Fruit fly (Drosophila melanogaster): ENCODE results near the gene eIF3a.

The eIF3a gene

DNA sequence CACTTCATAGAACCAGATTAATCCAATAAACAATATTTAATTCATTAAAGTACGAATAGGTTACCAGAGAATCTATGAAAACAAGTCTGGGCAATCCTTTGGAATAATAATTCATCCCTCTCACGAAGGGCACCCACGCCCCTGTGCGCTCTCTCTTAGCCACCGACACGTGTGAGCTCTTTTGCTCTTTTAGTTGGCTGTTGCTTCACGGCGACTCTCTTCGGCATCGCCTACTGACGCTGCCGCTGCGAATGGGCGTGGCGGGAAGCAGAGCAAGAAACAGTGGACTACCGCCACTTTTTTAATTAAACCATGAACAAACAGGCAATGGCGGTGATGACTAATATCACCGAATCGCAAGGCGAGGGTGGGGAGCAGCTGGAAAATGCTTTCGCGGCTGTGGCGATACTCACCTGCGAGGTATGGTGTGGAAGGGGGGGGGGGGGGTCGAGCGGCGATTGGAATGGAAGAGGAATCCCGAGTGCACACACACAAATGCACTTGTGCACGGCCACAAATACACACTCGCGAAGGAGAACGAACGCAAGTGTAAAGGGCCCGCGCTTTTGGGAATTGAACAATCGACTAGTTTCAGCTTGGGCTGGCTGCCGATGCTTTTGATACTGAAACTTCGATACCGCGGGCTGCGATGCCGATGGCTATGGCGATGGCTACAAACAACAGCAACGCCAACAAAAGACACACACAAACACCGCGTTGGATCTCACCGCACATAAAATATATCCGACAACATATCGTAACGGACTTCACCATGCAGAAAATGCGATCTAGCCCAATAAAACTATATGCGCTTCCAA is 44.7 kb upstream of the eIF3a start (continued):
- TF ChIP-seq lbe (GFP tag; optimal IDR thresholded peaks at IDR 0.05) = peak; percentile 83
- TF ChIP-seq Lim3 (GFP tag; IDR thresholded peaks at IDR 0.05) = 0 out of 2 replicates have a peak, but pooled peaks have one; percentile 12
- TF ChIP-seq Sox102F (GFP tag; optimal IDR thresholded peaks at IDR 0.05) = peak; percentile 85
- TF ChIP-seq fd102C (GFP tag; optimal IDR thresholded peaks at IDR 0.05) = no peak
- peak; percentile 65 for TF ChIP-seq E2f2 (GFP tag; IDR thresholded peaks at IDR 0.05)
- peak; percentile 39 for TF ChIP-seq CG34376 (GFP tag; optimal IDR thresholded peaks at IDR 0.05)
- peak; percentile 52; the same call in 1 of the 2 replicates for TF ChIP-seq peb (GFP tag; IDR thresholded peaks at IDR 0.05)
- peak; percentile 85 for TF ChIP-seq CG6813 (GFP tag; optimal IDR thresholded peaks at IDR 0.05)
- peak; percentile 89 for TF ChIP-seq CG15269 (tag; optimal IDR thresholded peaks at IDR 0.05)
- peak; percentile 42 for TF ChIP-seq gsb-n (tag; optimal IDR thresholded peaks at IDR 0.05)
- TF ChIP-seq Ptx1 (GFP tag; IDR thresholded peaks at IDR 0.05) = peak; percentile 88
- TF ChIP-seq ap (GFP tag; IDR thresholded peaks at IDR 0.05) = peak; percentile 84
- peak; percentile 94 for TF ChIP-seq lab (GFP tag; optimal IDR thresholded peaks at IDR 0.05)
- peak; percentile 81 for TF ChIP-seq tup (GFP tag; optimal IDR thresholded peaks at IDR 0.05)
- TF ChIP-seq eyg (GFP tag; optimal IDR thresholded peaks at IDR 0.05) = peak; percentile 89
- TF ChIP-seq Sin3A (optimal IDR thresholded peaks at IDR 0.05) = no peak
- TF ChIP-seq Hr39 (optimal IDR thresholded peaks at IDR 0.05) = no peak
- TF ChIP-seq HmgD (GFP tag; optimal IDR thresholded peaks at IDR 0.05) = peak; percentile 27
- TF ChIP-seq CG3281 (GFP tag; optimal IDR thresholded peaks at IDR 0.05) = peak; percentile 87
- peak; percentile 91 for TF ChIP-seq gem (tag; optimal IDR thresholded peaks at IDR 0.05)

DNA sequence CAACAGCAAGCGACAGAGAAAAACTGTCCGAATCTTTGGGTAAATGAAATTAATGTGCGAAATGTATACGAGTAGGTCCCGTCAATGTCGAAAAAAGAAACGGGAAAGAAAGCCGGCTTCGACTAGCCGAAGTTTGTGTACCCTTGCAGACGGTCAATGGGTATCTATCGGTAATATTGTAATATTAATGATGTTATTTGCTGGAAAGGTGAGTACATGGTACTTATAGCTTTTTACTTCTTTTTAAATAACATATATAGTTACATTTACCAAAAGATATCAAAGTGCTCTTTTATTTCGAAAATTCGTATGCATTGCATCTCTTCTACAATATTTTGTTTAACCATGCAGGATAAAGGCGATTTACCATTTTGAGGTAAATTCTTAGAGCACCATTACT is 42.3 kb upstream of the eIF3a start:
- no peak for TF ChIP-seq Drgx (GFP tag; IDR thresholded peaks at IDR 0.05)
- TF ChIP-seq D19A (tag; optimal IDR thresholded peaks at IDR 0.05) = peak; percentile 78
- TF ChIP-seq sens (GFP tag) = peak; percentile 69

DNA sequence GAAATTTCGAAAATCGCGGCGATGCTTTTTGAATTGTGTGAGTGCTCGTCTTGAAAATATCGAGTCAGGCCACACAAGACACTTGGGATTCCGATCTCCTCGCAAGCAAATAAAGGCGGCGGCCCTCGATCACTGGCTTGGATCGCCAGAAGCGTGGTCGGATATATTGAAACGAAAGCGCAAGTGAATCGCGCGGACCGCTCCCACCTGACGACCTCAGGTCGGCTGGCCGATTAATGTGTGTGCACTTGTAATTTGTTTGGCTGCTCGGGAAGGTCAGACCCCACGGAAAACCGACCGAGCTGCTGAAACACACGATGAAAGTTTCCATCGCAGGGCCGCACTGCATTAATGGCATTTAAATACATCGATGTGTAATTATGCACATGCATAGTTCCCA is 41.7 kb upstream of the eIF3a start:
- TF ChIP-seq Hr78 (GFP tag; optimal IDR thresholded peaks at IDR 0.05) (peak in 1 of 2 experiments; percentile 84), CG2199 (GFP tag; IDR thresholded peaks at IDR 0.05) (0 out of 3 replicates have a peak, but pooled peaks have one; percentile 38), Blimp-1 (GFP tag; optimal IDR thresholded peaks at IDR 0.05) (peak; percentile 87), kni (GFP tag; optimal IDR thresholded peaks at IDR 0.05) (peak; percentile 42), Dip3 (GFP tag; optimal IDR thresholded peaks at IDR 0.05) (no peak), rib (GFP tag; IDR thresholded peaks at IDR 0.05) (0 out of 2 replicates have a peak, but pooled peaks have one; percentile 34), vvl (GFP tag; IDR thresholded peaks at IDR 0.05) (0 out of 2 replicates have a peak, but pooled peaks have one; percentile 39), NfI (GFP tag; optimal IDR thresholded peaks at IDR 0.05) (no peak)

DNA sequence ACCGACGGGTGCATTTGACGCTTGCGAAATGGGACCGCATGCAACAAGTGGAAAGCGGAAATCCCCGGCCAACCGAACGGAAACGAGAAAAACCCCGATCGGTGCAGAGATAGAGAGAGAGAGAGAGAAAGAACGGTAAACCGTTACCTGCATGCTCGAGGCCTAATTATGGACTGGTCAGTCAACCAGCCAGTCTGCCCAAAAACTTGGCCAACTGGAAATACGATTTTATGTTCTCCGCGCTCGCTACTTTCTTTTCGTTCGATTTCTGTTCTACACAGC is 38.9 kb upstream of the eIF3a start:
- TF ChIP-seq CG3726 (GFP tag; IDR thresholded peaks at IDR 0.05) (no peak), unc-4 (GFP tag; IDR thresholded peaks at IDR 0.05; ENCODE audit: partially characterized antibody) (no peak), pnt (GFP tag; optimal IDR thresholded peaks at IDR 0.05) (no peak), caup (GFP tag; optimal IDR thresholded peaks at IDR 0.05; ENCODE audit: severe bottlenecking) (no peak), CG8478 (optimal IDR thresholded peaks at IDR 0.05) (no peak), otp (GFP tag; IDR thresholded peaks at IDR 0.05) (no peak), grn (GFP tag; optimal IDR thresholded peaks at IDR 0.05) (peak; percentile 14), sna (GFP tag; IDR thresholded peaks at IDR 0.05; ENCODE audit: partially characterized antibody) (0 out of 2 replicates have a peak, but pooled peaks have one; percentile 13), chinmo (GFP tag; IDR thresholded peaks at IDR 0.05; ENCODE audit: partially characterized antibody) (0 out of 4 replicates have a peak, but pooled peaks have one; percentile 8), CG2129 (GFP tag; IDR thresholded peaks at IDR 0.05; ENCODE audit: partially characterized antibody) (no peak), pzg (GFP tag; optimal IDR thresholded peaks at IDR 0.05) (no peak), Pdp1 (GFP tag; optimal IDR thresholded peaks at IDR 0.05) (no peak), schlank (tag; optimal IDR thresholded peaks at IDR 0.05) (no peak), ap (GFP tag; IDR thresholded peaks at IDR 0.05) (no peak), rib (GFP tag; IDR thresholded peaks at IDR 0.05) (no peak), kay (GFP tag; optimal IDR thresholded peaks at IDR 0.05) (no peak), CG4404 (GFP tag; IDR thresholded peaks at IDR 0.05) (no peak), Ets65A (GFP tag) (peak; percentile 69)

All from whole organism, embryonic.